Fruit fly (Drosophila melanogaster) whole organism, pupa: Measurements from ENCODE around the gene AOX4.

ENCODE experiments used
- CG10348 ChIP-seq: fragments of 200-800 bp; sonication (Bioruptor generic); IDR thresholded peaks from 2 replicates; pipeline ENCODE4 v1.3.6; 2022; ENCODE audit warnings: missing biosample characterization, missing genetic modification characterization
- CG12605 ChIP-seq: fragments of 200-800 bp; sonication (Bioruptor generic); IDR thresholded peaks from 2 replicates; pipeline ENCODE4 v1.3.6; 2022; ENCODE audit warnings: missing biosample characterization, missing genetic modification characterization
- CG13204 ChIP-seq: fragments of 200-800 bp; sonication (Bioruptor generic); optimal IDR thresholded peaks from 2 replicates; lab custom pipeline; 2018; ENCODE audit warnings: missing biosample characterization, mild to moderate bottlenecking, missing genetic modification characterization, moderate library complexity
- CG14655 ChIP-seq: fragments of 200-800 bp; sonication (Bioruptor generic); optimal IDR thresholded peaks from 3 replicates; lab custom pipeline; 2017; ENCODE audit warnings: mild to moderate bottlenecking, missing biosample characterization, missing genetic modification reagents, missing genetic modification characterization
- CG15710 ChIP-seq: fragments of 200-800 bp; sonication (Bioruptor generic); optimal IDR thresholded peaks from 2 replicates; lab custom pipeline; 2018; ENCODE audit warnings: missing biosample characterization, mild to moderate bottlenecking, missing genetic modification characterization, moderate library complexity
- CG17806 ChIP-seq: fragments of 200-800 bp; sonication (Bioruptor generic); optimal IDR thresholded peaks from 2 replicates; lab custom pipeline; 2018; ENCODE audit warnings: missing biosample characterization, mild to moderate bottlenecking, missing genetic modification characterization, moderate library complexity
- CG32121 ChIP-seq: fragments of 200-800 bp; sonication (Bioruptor generic); IDR thresholded peaks from 2 replicates; pipeline ENCODE4 v1.3.6; 2022; ENCODE audit warnings: missing biosample characterization, missing genetic modification characterization
- CG34367 ChIP-seq: fragments of 200-800 bp; sonication (Bioruptor generic); optimal IDR thresholded peaks from 2 replicates; lab custom pipeline; 2018; ENCODE audit warnings: missing biosample characterization, mild to moderate bottlenecking, missing genetic modification characterization
- CG4496 ChIP-seq: fragments of 200-800 bp; sonication (Bioruptor generic); IDR thresholded peaks from 3 replicates; pipeline ENCODE4 v1.3.6; 2022; ENCODE audit warnings: missing biosample characterization, missing genetic modification characterization
- CG8159 ChIP-seq: fragments of 200-800 bp; sonication (Bioruptor generic); optimal IDR thresholded peaks from 3 replicates; lab custom pipeline; 2018; ENCODE audit warnings: missing biosample characterization, mild to moderate bottlenecking, missing genetic modification characterization, moderate library complexity
- CG8301 ChIP-seq: fragments of 200-800 bp; sonication (Bioruptor generic); optimal IDR thresholded peaks from 2 replicates; lab custom pipeline; 2018; ENCODE audit warnings: missing biosample characterization, mild to moderate bottlenecking, missing genetic modification characterization
- CG9948 ChIP-seq: fragments of 200-800 bp; sonication (Bioruptor generic); optimal IDR thresholded peaks from 2 replicates; lab custom pipeline; 2018; ENCODE audit warnings: missing biosample characterization, mild to moderate bottlenecking, missing genetic modification characterization, moderate library complexity
- D1 ChIP-seq: fragments of 200-800 bp; sonication (Bioruptor generic); optimal IDR thresholded peaks from 2 replicates; lab custom pipeline; 2018; ENCODE audit warnings: missing biosample characterization, mild to moderate bottlenecking, missing genetic modification characterization, moderate library complexity
- EcR ChIP-seq: fragments of 200-800 bp; sonication (Bioruptor generic); optimal IDR thresholded peaks from 3 replicates; lab custom pipeline; 2019; ENCODE audit warnings: missing biosample characterization, missing genetic modification characterization, mild to moderate bottlenecking, moderate library complexity, missing genetic modification reagents
- Ets98B ChIP-seq: fragments of 200-800 bp; sonication (Bioruptor generic); IDR thresholded peaks from 2 replicates; pipeline ENCODE4 v1.3.6; 2022; ENCODE audit warnings: missing biosample characterization, missing genetic modification characterization
- Pif1A ChIP-seq: fragments of 200-800 bp; sonication (Bioruptor generic); optimal IDR thresholded peaks from 3 replicates; lab custom pipeline; 2016; ENCODE audit warnings: missing biosample characterization, missing genetic modification characterization
- Pif1B ChIP-seq: fragments of 200-800 bp; sonication (Bioruptor generic); optimal IDR thresholded peaks from 3 replicates; lab custom pipeline; 2016; ENCODE audit warnings: missing biosample characterization, missing genetic modification characterization
- Snoo ChIP-seq: fragments of 200-800 bp; sonication (Bioruptor generic); optimal IDR thresholded peaks from 3 replicates; lab custom pipeline; 2017; ENCODE audit warnings: missing biosample characterization, mild to moderate bottlenecking, missing genetic modification characterization, inconsistent platforms
- fd96Ca ChIP-seq: fragments of 200-800 bp; sonication (Bioruptor generic); IDR thresholded peaks from 3 replicates; pipeline ENCODE4 v1.3.6; 2022; ENCODE audit warnings: missing biosample characterization, missing genetic modification characterization
- rn ChIP-seq: fragments of 200-800 bp; sonication (Bioruptor generic); IDR thresholded peaks from 2 replicates; pipeline ENCODE4 v1.3.6; 2022; ENCODE audit warnings: missing biosample characterization, missing genetic modification characterization

AOX4 gene

DNA sequence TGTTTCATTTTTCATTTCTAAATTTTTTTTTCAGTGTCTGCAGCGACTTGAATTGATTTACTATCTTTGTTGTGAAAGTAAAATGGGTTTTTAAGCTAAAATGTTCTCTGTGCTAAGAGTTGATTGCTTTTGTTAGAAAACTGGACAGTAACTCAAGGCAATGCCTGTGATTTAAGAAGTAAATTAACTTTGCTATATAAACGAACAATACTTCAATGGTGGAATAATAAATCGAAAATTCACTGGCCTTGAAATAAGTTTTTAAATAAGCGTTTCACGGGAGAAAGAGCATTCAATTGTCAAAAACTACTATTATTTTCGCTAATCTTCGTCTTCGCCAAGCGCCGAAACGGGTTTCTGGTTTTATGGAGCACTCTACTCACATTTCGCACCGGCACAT, 11.7 kb downstream of the AOX4 start:
- TF ChIP-seq Ets98B (GFP tag; lab: Robert Waterston, UW) (peak; percentile 57), Snoo (no peak), CG14655 (GFP tag; lab: Kevin White, UChicago) (peak; percentile 61), Pif1A (GFP tag; lab: Kevin White, UChicago) (peak; percentile 52), Pif1B (GFP tag; lab: Kevin White, UChicago) (peak; percentile 46), CG8301 (tag; lab: Kevin White, UChicago) (peak; percentile 50), EcR (GFP tag; lab: Kevin White, UChicago) (no peak)

dm6 chr3R:15536918-15537716, 15.5 kb downstream of the AOX4 start, which contains the start of gene AOX1:
Gene AOX1, minus strand, starts transcription at chr3R:15537292.
- TF ChIP-seq Pif1A (GFP tag; lab: Kevin White, UChicago) = no peak
- TF ChIP-seq fd96Ca (GFP tag; lab: Robert Waterston, UW) = no peak
- no peak for TF ChIP-seq CG32121 (GFP tag; lab: Robert Waterston, UW)
- TF ChIP-seq CG10348 (GFP tag; lab: Robert Waterston, UW) = no peak
- TF ChIP-seq CG4496 = no peak

DNA sequence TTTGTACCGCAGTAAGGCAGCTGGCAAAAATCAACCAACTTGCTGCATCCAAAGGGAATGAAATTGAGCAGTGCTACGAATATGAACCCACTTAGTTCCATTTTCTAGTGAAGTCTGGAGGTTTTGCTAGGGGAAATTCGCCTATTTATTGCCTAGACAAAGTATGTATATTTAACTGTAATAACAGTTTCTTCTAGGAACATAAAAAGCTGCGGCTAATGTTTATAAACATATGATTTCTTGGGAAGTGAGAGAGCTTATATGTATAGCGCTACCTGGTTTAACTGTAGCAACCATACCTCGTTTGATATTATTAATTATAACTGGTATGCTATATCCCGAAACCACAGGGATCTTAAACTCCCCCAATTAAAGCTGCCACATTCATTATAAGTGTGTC, 21.3 kb downstream of the AOX4 start, which contains the start of gene CG31296:
Gene CG31296 (minus strand): TSS at position 101 of the 400 bp plus-strand sequence.
- TF ChIP-seq Pif1B (GFP tag; lab: Kevin White, UChicago) (no peak), CG15710 (no peak)
- TF ChIP-seq, all 21 proteins: peak for 0

dm6 chr3R:15517113-15517512, 35.5 kb downstream of the AOX4 start:
- TF ChIP-seq CG34367 (tag; lab: Kevin White, UChicago) = no peak
- TF ChIP-seq Snoo = no peak
- no peak for TF ChIP-seq rn (GFP tag; lab: Robert Waterston, UW)
- TF ChIP-seq CG32121 (GFP tag; lab: Robert Waterston, UW) = no peak
- TF ChIP-seq, all 21 proteins: peak for 0

dm6 chr3R:15513208-15513607, 39.4 kb downstream of the AOX4 start:
- no peak for TF ChIP-seq fd96Ca (GFP tag; lab: Robert Waterston, UW)
- TF ChIP-seq CG8159 = no peak
- TF ChIP-seq CG15710 = no peak
- TF ChIP-seq CG9948 (tag; lab: Kevin White, UChicago) = no peak

DNA sequence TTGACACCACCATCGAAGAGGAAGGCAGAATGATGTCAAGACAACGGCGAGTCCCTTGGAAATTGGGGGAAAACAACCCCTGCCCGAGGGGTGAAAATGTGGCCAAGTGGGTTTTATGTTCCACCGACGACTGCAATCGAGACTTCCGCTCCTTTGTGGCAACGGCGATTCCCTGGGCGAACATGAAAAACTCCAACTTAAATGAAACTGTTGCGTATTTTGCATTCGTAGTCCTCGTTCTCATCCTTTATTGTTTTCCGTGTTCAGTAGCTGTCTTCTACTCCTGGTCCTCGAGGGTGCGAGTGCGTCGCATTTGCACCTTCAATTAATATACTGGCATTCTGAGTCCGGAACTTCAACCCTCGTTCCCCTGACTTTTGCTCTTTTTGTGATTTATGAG, 40.4 kb downstream of the AOX4 start:
- TF ChIP-seq EcR (GFP tag; lab: Kevin White, UChicago) (no peak), CG9948 (tag; lab: Kevin White, UChicago) (no peak), CG15710 (no peak), CG8159 (no peak), fd96Ca (GFP tag; lab: Robert Waterston, UW) (no peak)
- TF ChIP-seq, all 21 proteins: peak for 0

- no peak for TF ChIP-seq CG32121 (GFP tag; lab: Robert Waterston, UW)
- no peak for TF ChIP-seq CG12605 (GFP tag; lab: Robert Waterston, UW)
Measured at dm6 chr3R:15509817-15510216, 42.8 kb downstream of the AOX4 start, which contains the start of gene CG44013. Gene CG44013, minus strand, starts transcription at chr3R:15509917.

DNA sequence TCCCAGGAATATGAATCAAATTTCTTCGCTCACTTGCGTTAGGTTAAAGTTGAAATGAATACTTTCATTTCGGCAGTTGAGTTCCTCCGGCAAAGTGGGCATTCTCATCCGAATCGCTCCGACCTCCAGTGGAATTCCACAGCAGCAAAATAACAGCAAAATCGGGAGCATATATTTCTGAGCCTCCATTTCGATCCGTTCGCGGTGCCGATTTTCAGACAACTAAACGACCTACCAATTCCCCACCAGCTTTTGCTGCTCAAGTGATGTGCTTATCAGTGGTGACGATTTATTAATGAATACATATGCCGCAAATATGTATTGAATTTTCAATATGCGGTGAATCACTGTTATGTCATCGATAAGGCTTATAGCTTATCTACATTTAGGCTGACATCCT, 44.0 kb downstream of the AOX4 start, which contains the start of gene CG44014:
Gene CG44014 (minus strand): TSS at position 256 of the 400 bp plus-strand sequence.
- no peak for TF ChIP-seq CG32121 (GFP tag; lab: Robert Waterston, UW)
- no peak for TF ChIP-seq Snoo
- no peak for TF ChIP-seq D1 (tag; lab: Kevin White, UChicago)
- no peak for TF ChIP-seq rn (GFP tag; lab: Robert Waterston, UW)
- no peak for TF ChIP-seq Ets98B (GFP tag; lab: Robert Waterston, UW)
- no peak for TF ChIP-seq CG10348 (GFP tag; lab: Robert Waterston, UW)
- TF ChIP-seq CG17806 (tag; lab: Kevin White, UChicago) = no peak
- TF ChIP-seq EcR (GFP tag; lab: Kevin White, UChicago) = no peak
- no peak for TF ChIP-seq CG12605 (GFP tag; lab: Robert Waterston, UW)

dm6 chr3R:15507760-15508159, 44.9 kb downstream of the AOX4 start:
- no peak for TF ChIP-seq EcR (GFP tag; lab: Kevin White, UChicago)
- no peak for TF ChIP-seq rn (GFP tag; lab: Robert Waterston, UW)
- TF ChIP-seq CG13204 (GFP tag; lab: Kevin White, UChicago) = no peak
- no peak for TF ChIP-seq Ets98B (GFP tag; lab: Robert Waterston, UW)
- TF ChIP-seq CG12605 (GFP tag; lab: Robert Waterston, UW) = no peak
- no peak for TF ChIP-seq Pif1B (GFP tag; lab: Kevin White, UChicago)
- no peak for TF ChIP-seq Snoo
- no peak for TF ChIP-seq CG8159
- TF ChIP-seq CG8301 (tag; lab: Kevin White, UChicago) = no peak
- TF ChIP-seq CG17806 (tag; lab: Kevin White, UChicago) = no peak
- TF ChIP-seq CG4496 = no peak
- TF ChIP-seq CG10348 (GFP tag; lab: Robert Waterston, UW) = no peak
